Worm (Caenorhabditis elegans) whole organism, mixed stage, embryonic: ENCODE data around the gene ZK938.3.
"Not testable (repeated sequence)": the region's sequence is repeated elsewhere in the genome, so short reads cannot be mapped to it uniquely, and the experiment has no call there.

Experiments
- M03D4.4 ChIP-seq: sonication (generic microtip); optimal IDR thresholded peaks from 2 replicates; lab custom pipeline; 2017; ENCODE audit warnings: mild to moderate bottlenecking, missing genetic modification characterization, missing compliant biosample characterization
- bed-3 ChIP-seq: fragments of 200-800 bp; sonication (Bioruptor generic); optimal IDR thresholded peaks from 3 replicates; lab custom pipeline; 2018; ENCODE audit warnings: mild to moderate bottlenecking, missing genetic modification characterization, moderate library complexity, missing compliant biosample characterization
- blmp-1 ChIP-seq: fragments of 150-350 bp; optimal IDR thresholded peaks from 2 replicates; lab custom pipeline; 2014; ENCODE audit warnings: missing biosample characterization, missing genetic modification characterization
- ceh-39 ChIP-seq: fragments of 150-350 bp; optimal IDR thresholded peaks from 2 replicates; lab custom pipeline; 2014; ENCODE audit warnings: missing biosample characterization, missing genetic modification characterization
- ceh-43 ChIP-seq: fragments of 200-800 bp; sonication (Bioruptor generic); optimal IDR thresholded peaks from 2 replicates; lab custom pipeline; 2018; ENCODE audit warnings: mild to moderate bottlenecking, missing genetic modification characterization, moderate library complexity, missing compliant biosample characterization
- ceh-83 ChIP-seq: fragments of 200-800 bp; sonication (Bioruptor generic); optimal IDR thresholded peaks from 2 replicates; lab custom pipeline; 2018; ENCODE audit warnings: mild to moderate bottlenecking, missing genetic modification characterization, missing compliant biosample characterization
- drap-1 ChIP-seq: fragments of 200-800 bp; sonication (Bioruptor generic); optimal IDR thresholded peaks from 3 replicates; lab custom pipeline; 2018; ENCODE audit warnings: mild to moderate bottlenecking, missing genetic modification characterization, missing compliant biosample characterization
- elt-3 ChIP-seq: fragments of 150-350 bp; optimal IDR thresholded peaks from 2 replicates; lab custom pipeline; 2014; ENCODE audit warnings: missing biosample characterization, missing genetic modification characterization
- flh-1 ChIP-seq: fragments of 200-800 bp; sonication (Bioruptor generic); optimal IDR thresholded peaks from 2 replicates; lab custom pipeline; 2018; ENCODE audit warnings: mild to moderate bottlenecking, missing genetic modification characterization, moderate library complexity, missing compliant biosample characterization
- ham-2 ChIP-seq: fragments of 200-800 bp; sonication (Bioruptor generic); optimal IDR thresholded peaks from 2 replicates; lab custom pipeline; 2018; ENCODE audit warnings: mild to moderate bottlenecking, missing genetic modification characterization, missing compliant biosample characterization
- hlh-1 ChIP-seq: fragments of 150-350 bp; optimal IDR thresholded peaks from 2 replicates; lab custom pipeline; 2014; ENCODE audit warnings: missing biosample characterization, missing genetic modification reagents, missing genetic modification characterization
- lin-13 ChIP-seq: fragments of 150-350 bp; optimal IDR thresholded peaks from 2 replicates; lab custom pipeline; 2014; ENCODE audit warnings: missing biosample characterization, missing genetic modification characterization
- lin-32 ChIP-seq: fragments of 200-800 bp; sonication (Bioruptor generic); optimal IDR thresholded peaks from 2 replicates; lab custom pipeline; 2018; ENCODE audit warnings: mild to moderate bottlenecking, missing genetic modification characterization, missing compliant biosample characterization
- lsy-2 ChIP-seq: fragments of 150-350 bp; optimal IDR thresholded peaks from 2 replicates; lab custom pipeline; 2014; ENCODE audit warnings: missing biosample characterization, missing genetic modification characterization
- mep-1 ChIP-seq: fragments of 150-350 bp; optimal IDR thresholded peaks from 2 replicates; lab custom pipeline; 2017; ENCODE audit warnings: missing biosample characterization, missing genetic modification reagents, missing genetic modification characterization, inconsistent platforms
- mls-2 ChIP-seq: sonication (generic microtip); optimal IDR thresholded peaks from 2 replicates; lab custom pipeline; 2016; ENCODE audit warnings: mild to moderate bottlenecking, missing genetic modification characterization, moderate library complexity, missing compliant biosample characterization
- nhr-12 ChIP-seq: fragments of 150-350 bp; optimal IDR thresholded peaks from 2 replicates; lab custom pipeline; 2014; ENCODE audit warnings: missing biosample characterization, missing genetic modification characterization
- nhr-2 ChIP-seq: fragments of 150-350 bp; optimal IDR thresholded peaks from 2 replicates; lab custom pipeline; 2014; ENCODE audit warnings: missing biosample characterization, missing genetic modification characterization
- nhr-237 ChIP-seq: fragments of 150-350 bp; optimal IDR thresholded peaks from 2 replicates; lab custom pipeline; 2014; ENCODE audit warnings: missing biosample characterization, missing genetic modification characterization
- nhr-28 ChIP-seq: fragments of 150-350 bp; optimal IDR thresholded peaks from 2 replicates; lab custom pipeline; 2014; ENCODE audit warnings: missing biosample characterization, missing genetic modification characterization
- sem-2 ChIP-seq: fragments of 200-800 bp; sonication (Bioruptor generic); optimal IDR thresholded peaks from 2 replicates; lab custom pipeline; 2018; ENCODE audit warnings: mild to moderate bottlenecking, missing genetic modification characterization, missing compliant biosample characterization
- snpc-4 ChIP-seq: fragments of 150-350 bp; optimal IDR thresholded peaks from 2 replicates; lab custom pipeline; 2014; ENCODE audit warnings: missing biosample characterization, missing genetic modification characterization
- sptf-1 ChIP-seq: sonication (generic microtip); optimal IDR thresholded peaks from 2 replicates; lab custom pipeline; 2017; ENCODE audit warnings: mild to moderate bottlenecking, missing genetic modification characterization, moderate library complexity, missing compliant biosample characterization
- tbx-8 ChIP-seq: fragments of 200-800 bp; sonication (Bioruptor generic); optimal IDR thresholded peaks from 2 replicates; lab custom pipeline; 2018; ENCODE audit warnings: mild to moderate bottlenecking, missing genetic modification characterization, moderate library complexity, missing compliant biosample characterization
- unc-120 ChIP-seq: sonication (generic microtip); optimal IDR thresholded peaks from 2 replicates; lab custom pipeline; 2017; ENCODE audit warnings: missing genetic modification characterization, missing compliant biosample characterization; ENCODE audit not compliant: poor library complexity, severe bottlenecking
- unc-39 ChIP-seq: fragments of 150-350 bp; optimal IDR thresholded peaks from 2 replicates; lab custom pipeline; 2014; ENCODE audit warnings: missing biosample characterization, missing genetic modification characterization
- unc-62 ChIP-seq: fragments of 150-350 bp; optimal IDR thresholded peaks from 2 replicates; lab custom pipeline; 2014; ENCODE audit warnings: missing biosample characterization, missing genetic modification reagents, missing genetic modification characterization
- zip-8 ChIP-seq: fragments of 150-350 bp; optimal IDR thresholded peaks from 2 replicates; lab custom pipeline; 2014; ENCODE audit warnings: missing biosample characterization, missing genetic modification characterization
- ztf-11 ChIP-seq: fragments of 150-350 bp; optimal IDR thresholded peaks from 2 replicates; lab custom pipeline; 2014; ENCODE audit warnings: missing biosample characterization, missing genetic modification characterization

The ZK938.3 gene

ce11 chrII:9868698-9869097 lies 34.9 kb upstream of the ZK938.3 start, which contains the start of gene old-1:
TSS of gene old-1 (minus strand) at chrII:9868747.
- TF ChIP-seq bed-3 (GFP tag; lab: Kevin White, UChicago): no peak
- no peak for TF ChIP-seq unc-62 (GFP tag; lab: Kevin White, UChicago)
- no peak for TF ChIP-seq blmp-1 (tag; lab: Kevin White, UChicago)

DNA sequence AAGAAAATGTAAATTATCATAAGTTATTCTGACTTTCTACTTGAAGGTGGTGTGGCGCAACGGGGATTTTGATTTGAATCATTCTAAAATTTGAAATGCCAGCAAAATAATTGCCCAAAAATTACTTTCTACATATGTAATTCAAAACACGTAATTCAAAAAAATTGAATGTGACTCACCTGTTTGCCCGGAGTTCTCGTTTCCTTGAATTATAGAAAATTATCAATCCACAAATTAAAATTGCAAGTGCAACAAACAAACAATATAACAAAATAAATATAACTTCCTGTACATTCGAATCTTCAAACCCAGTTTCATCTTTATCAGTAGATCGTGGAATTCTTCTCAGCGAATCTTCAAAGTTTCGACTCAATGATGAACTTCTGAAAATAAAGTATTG lies 34.5 kb upstream of the ZK938.3 start:
- no peak for TF ChIP-seq bed-3 (GFP tag; lab: Kevin White, UChicago)
- TF ChIP-seq lsy-2 (tag; lab: Kevin White, UChicago): no peak
- TF ChIP-seq unc-39 (tag; lab: Kevin White, UChicago): no peak
- TF ChIP-seq flh-1 (GFP tag; lab: Kevin White, UChicago): no peak
- TF ChIP-seq ceh-83: no peak
- no peak for TF ChIP-seq nhr-12 (tag; lab: Kevin White, UChicago)
- no peak for TF ChIP-seq unc-62 (GFP tag; lab: Kevin White, UChicago)
- no peak for TF ChIP-seq elt-3
- no peak for TF ChIP-seq lin-13 (tag; lab: Kevin White, UChicago)
- TF ChIP-seq mep-1: no peak
- TF ChIP-seq snpc-4: no peak
- TF ChIP-seq sem-2: no peak
- no peak for TF ChIP-seq M03D4.4
- no peak for TF ChIP-seq ceh-43
- no peak for TF ChIP-seq nhr-2 (tag; lab: Kevin White, UChicago)
- TF ChIP-seq unc-120 (tag; lab: Kevin White, UChicago): no peak
- TF ChIP-seq drap-1: no peak
- no peak for TF ChIP-seq sptf-1 (tag; lab: Kevin White, UChicago)
- no peak for TF ChIP-seq ham-2
- TF ChIP-seq mls-2 (tag; lab: Kevin White, UChicago): no peak

ce11 chrII:9866378-9866777 lies 32.6 kb upstream of the ZK938.3 start, which contains the start of gene chil-1:
TSS of gene chil-1 (minus strand) at chrII:9866478.
- TF ChIP-seq nhr-2, ztf-11, unc-39 (tag; lab: Kevin White, UChicago): not testable (repeated sequence)

DNA sequence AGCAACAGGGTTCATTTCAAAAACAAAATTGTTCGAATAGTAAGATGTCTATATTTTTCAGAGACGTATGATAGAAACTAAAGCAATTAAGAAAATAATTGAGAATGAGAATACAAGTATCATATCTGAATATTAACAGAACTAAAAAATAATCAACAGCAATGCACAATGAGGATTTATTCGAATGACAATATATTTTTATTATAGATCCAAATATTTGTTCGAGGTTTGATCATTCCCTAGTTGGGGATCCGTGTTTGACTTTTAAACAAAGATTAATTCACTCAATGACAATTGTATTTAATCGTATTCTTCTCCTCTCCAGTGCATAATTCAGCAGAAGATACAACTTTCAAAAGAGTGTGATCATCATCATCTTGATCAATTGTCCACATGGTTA lies 28.4 kb upstream of the ZK938.3 start, which contains the start of gene C08H9.18:
C08H9.18 (minus strand) TSS at position 101 of the 400 bp plus-strand sequence.
- TF ChIP-seq hlh-1 (no peak), lin-13 (tag; lab: Kevin White, UChicago) (no peak)

- TF ChIP-seq lin-32 (GFP tag; lab: Kevin White, UChicago) (no peak), nhr-237 (tag; lab: Kevin White, UChicago) (no peak)
Measured at ce11 chrII:9861394-9861793, 27.6 kb upstream of the ZK938.3 start, which contains the start of gene chil-3. TSS of gene chil-3 (minus strand) at chrII:9861494.

- no peak for TF ChIP-seq ham-2
- TF ChIP-seq tbx-8 (GFP tag; lab: Kevin White, UChicago): no peak
- TF ChIP-seq unc-62 (GFP tag; lab: Kevin White, UChicago): no peak
Measured at ce11 chrII:9859575-9859974, 25.8 kb upstream of the ZK938.3 start, which contains the start of gene chil-5. TSS of gene chil-5 (minus strand) at chrII:9859675.

DNA sequence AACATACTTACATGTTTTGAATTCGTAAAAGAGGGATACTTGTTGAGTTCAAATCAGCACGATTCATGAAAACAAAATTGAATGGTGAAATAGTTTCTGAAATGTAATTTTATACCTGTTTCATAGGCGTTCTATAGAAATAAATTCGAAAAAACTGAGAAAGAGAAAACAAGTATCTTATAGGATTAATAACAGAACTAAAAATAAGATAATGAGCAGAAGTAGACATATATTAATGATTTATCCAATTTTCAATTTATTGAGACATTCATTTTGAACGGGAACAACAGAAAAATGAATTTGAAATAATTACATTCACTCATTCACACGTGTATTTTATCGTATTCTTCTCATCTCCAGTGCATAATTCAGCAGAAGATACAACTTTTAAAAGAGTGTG lies 24.0 kb upstream of the ZK938.3 start, which contains the start of gene chil-6:
chil-6 (minus strand) TSS at position 101 of the 400 bp plus-strand sequence.
- TF ChIP-seq sem-2: no peak
- TF ChIP-seq, all 35 proteins: peak for 0

DNA sequence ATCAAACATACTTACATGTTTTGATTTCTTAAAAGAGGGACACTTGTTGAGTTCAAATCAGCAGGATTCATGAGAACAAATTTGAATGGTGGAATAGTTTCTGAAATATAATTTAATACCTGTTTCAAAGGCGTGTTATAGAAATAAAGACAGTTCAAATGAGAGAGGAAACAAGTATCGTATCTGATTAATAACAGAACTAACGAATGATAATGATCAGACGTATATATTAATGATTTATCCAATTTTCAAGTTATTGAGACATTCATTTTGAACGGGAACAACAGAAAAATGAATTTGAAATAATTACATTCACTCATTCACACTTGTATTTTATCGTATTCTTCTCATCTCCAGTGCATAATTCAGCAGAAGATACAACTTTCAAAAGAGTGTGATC lies 21.9 kb upstream of the ZK938.3 start, which contains the start of gene chil-4:
chil-4 (minus strand) TSS at position 101 of the 400 bp plus-strand sequence.
- TF ChIP-seq blmp-1 (tag; lab: Kevin White, UChicago): no peak
- no peak for TF ChIP-seq zip-8 (tag; lab: Kevin White, UChicago)
- TF ChIP-seq tbx-8 (GFP tag; lab: Kevin White, UChicago): no peak
- no peak for TF ChIP-seq unc-120 (tag; lab: Kevin White, UChicago)
- TF ChIP-seq drap-1: no peak
- TF ChIP-seq ham-2: no peak
- no peak for TF ChIP-seq lsy-2 (tag; lab: Kevin White, UChicago)
- TF ChIP-seq nhr-28: no peak
- TF ChIP-seq unc-62 (GFP tag; lab: Kevin White, UChicago): no peak
- TF ChIP-seq ceh-83: no peak
- no peak for TF ChIP-seq ceh-39 (tag; lab: Kevin White, UChicago)
- TF ChIP-seq bed-3 (GFP tag; lab: Kevin White, UChicago): no peak
